Fruit fly (Drosophila melanogaster) whole organism, pupa: ENCODE results near the gene sra.

Source experiments
- CG10348 ChIP-seq: fragments of 200-800 bp; sonication (Bioruptor generic); IDR thresholded peaks from 2 replicates; pipeline ENCODE4 v1.3.6; 2022; ENCODE audit warnings: missing biosample characterization, missing genetic modification characterization
- CG12605 ChIP-seq: fragments of 200-800 bp; sonication (Bioruptor generic); IDR thresholded peaks from 2 replicates; pipeline ENCODE4 v1.3.6; 2022; ENCODE audit warnings: missing biosample characterization, missing genetic modification characterization
- CG13204 ChIP-seq: fragments of 200-800 bp; sonication (Bioruptor generic); optimal IDR thresholded peaks from 2 replicates; lab custom pipeline; 2018; ENCODE audit warnings: missing biosample characterization, mild to moderate bottlenecking, missing genetic modification characterization, moderate library complexity
- CG14655 ChIP-seq: fragments of 200-800 bp; sonication (Bioruptor generic); optimal IDR thresholded peaks from 3 replicates; lab custom pipeline; 2017; ENCODE audit warnings: mild to moderate bottlenecking, missing biosample characterization, missing genetic modification reagents, missing genetic modification characterization
- CG15710 ChIP-seq: fragments of 200-800 bp; sonication (Bioruptor generic); optimal IDR thresholded peaks from 2 replicates; lab custom pipeline; 2018; ENCODE audit warnings: missing biosample characterization, mild to moderate bottlenecking, missing genetic modification characterization, moderate library complexity
- CG17806 ChIP-seq: fragments of 200-800 bp; sonication (Bioruptor generic); optimal IDR thresholded peaks from 2 replicates; lab custom pipeline; 2018; ENCODE audit warnings: missing biosample characterization, mild to moderate bottlenecking, missing genetic modification characterization, moderate library complexity
- CG32121 ChIP-seq: fragments of 200-800 bp; sonication (Bioruptor generic); IDR thresholded peaks from 2 replicates; pipeline ENCODE4 v1.3.6; 2022; ENCODE audit warnings: missing biosample characterization, missing genetic modification characterization
- CG34367 ChIP-seq: fragments of 200-800 bp; sonication (Bioruptor generic); optimal IDR thresholded peaks from 2 replicates; lab custom pipeline; 2018; ENCODE audit warnings: missing biosample characterization, mild to moderate bottlenecking, missing genetic modification characterization
- CG4496 ChIP-seq: fragments of 200-800 bp; sonication (Bioruptor generic); IDR thresholded peaks from 3 replicates; pipeline ENCODE4 v1.3.6; 2022; ENCODE audit warnings: missing biosample characterization, missing genetic modification characterization
- CG8159 ChIP-seq: fragments of 200-800 bp; sonication (Bioruptor generic); optimal IDR thresholded peaks from 3 replicates; lab custom pipeline; 2018; ENCODE audit warnings: missing biosample characterization, mild to moderate bottlenecking, missing genetic modification characterization, moderate library complexity
- CG8301 ChIP-seq: fragments of 200-800 bp; sonication (Bioruptor generic); optimal IDR thresholded peaks from 2 replicates; lab custom pipeline; 2018; ENCODE audit warnings: missing biosample characterization, mild to moderate bottlenecking, missing genetic modification characterization
- CG9948 ChIP-seq: fragments of 200-800 bp; sonication (Bioruptor generic); optimal IDR thresholded peaks from 2 replicates; lab custom pipeline; 2018; ENCODE audit warnings: missing biosample characterization, mild to moderate bottlenecking, missing genetic modification characterization, moderate library complexity
- D1 ChIP-seq: fragments of 200-800 bp; sonication (Bioruptor generic); optimal IDR thresholded peaks from 2 replicates; lab custom pipeline; 2018; ENCODE audit warnings: missing biosample characterization, mild to moderate bottlenecking, missing genetic modification characterization, moderate library complexity
- EcR ChIP-seq: fragments of 200-800 bp; sonication (Bioruptor generic); optimal IDR thresholded peaks from 3 replicates; lab custom pipeline; 2019; ENCODE audit warnings: missing biosample characterization, missing genetic modification characterization, mild to moderate bottlenecking, moderate library complexity, missing genetic modification reagents
- Ets98B ChIP-seq: fragments of 200-800 bp; sonication (Bioruptor generic); IDR thresholded peaks from 2 replicates; pipeline ENCODE4 v1.3.6; 2022; ENCODE audit warnings: missing biosample characterization, missing genetic modification characterization
- Pif1A ChIP-seq: fragments of 200-800 bp; sonication (Bioruptor generic); optimal IDR thresholded peaks from 3 replicates; lab custom pipeline; 2016; ENCODE audit warnings: missing biosample characterization, missing genetic modification characterization
- Pif1B ChIP-seq: fragments of 200-800 bp; sonication (Bioruptor generic); optimal IDR thresholded peaks from 3 replicates; lab custom pipeline; 2016; ENCODE audit warnings: missing biosample characterization, missing genetic modification characterization
- Snoo ChIP-seq: fragments of 200-800 bp; sonication (Bioruptor generic); optimal IDR thresholded peaks from 3 replicates; lab custom pipeline; 2017; ENCODE audit warnings: missing biosample characterization, mild to moderate bottlenecking, missing genetic modification characterization, inconsistent platforms
- fd96Ca ChIP-seq: fragments of 200-800 bp; sonication (Bioruptor generic); IDR thresholded peaks from 3 replicates; pipeline ENCODE4 v1.3.6; 2022; ENCODE audit warnings: missing biosample characterization, missing genetic modification characterization
- gl ChIP-seq: fragments of 200-800 bp; sonication (Bioruptor generic); optimal IDR thresholded peaks from 2 replicates; lab custom pipeline; 2018; ENCODE audit warnings: missing biosample characterization, mild to moderate bottlenecking, missing genetic modification characterization
- rn ChIP-seq: fragments of 200-800 bp; sonication (Bioruptor generic); IDR thresholded peaks from 2 replicates; pipeline ENCODE4 v1.3.6; 2022; ENCODE audit warnings: missing biosample characterization, missing genetic modification characterization

The sra gene

DNA sequence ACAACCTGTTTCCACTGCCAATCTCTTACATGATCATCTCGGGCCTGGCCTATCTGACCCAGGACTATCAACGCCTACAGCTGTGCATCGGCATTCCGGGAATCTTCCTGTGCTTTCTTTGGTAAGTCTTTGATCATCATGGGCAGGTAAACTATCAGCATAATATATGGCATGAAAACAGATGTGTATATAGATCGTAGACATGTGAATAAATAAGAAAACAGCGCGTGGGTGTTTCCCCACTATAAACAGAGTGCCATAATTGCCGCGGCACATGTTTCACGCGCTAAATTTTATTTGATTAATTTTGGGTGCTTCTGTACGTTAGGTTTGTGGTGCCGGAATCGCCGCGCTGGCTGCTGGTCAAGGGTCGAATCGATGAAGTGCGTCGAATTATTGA is 18.7 kb upstream of the sra start:
- TF ChIP-seq Snoo (tag; lab: Kevin White, UChicago) (no peak), Pif1B (GFP tag; lab: Kevin White, UChicago) (no peak), Pif1A (GFP tag; lab: Kevin White, UChicago) (no peak), CG10348 (GFP tag; lab: Robert Waterston, UW) (no peak), CG9948 (tag; lab: Kevin White, UChicago) (no peak), fd96Ca (GFP tag; lab: Robert Waterston, UW) (no peak), CG34367 (tag; lab: Kevin White, UChicago) (no peak), CG15710 (tag; lab: Kevin White, UChicago) (no peak), CG32121 (GFP tag; lab: Robert Waterston, UW) (no peak), gl (tag; lab: Kevin White, UChicago) (no peak), CG17806 (tag; lab: Kevin White, UChicago) (no peak), rn (GFP tag; lab: Robert Waterston, UW) (no peak), D1 (tag; lab: Kevin White, UChicago) (no peak), CG8301 (tag; lab: Kevin White, UChicago) (no peak), Ets98B (GFP tag; lab: Robert Waterston, UW) (no peak), EcR (GFP tag; lab: Kevin White, UChicago) (no peak), CG8159 (tag; lab: Kevin White, UChicago) (no peak)

DNA sequence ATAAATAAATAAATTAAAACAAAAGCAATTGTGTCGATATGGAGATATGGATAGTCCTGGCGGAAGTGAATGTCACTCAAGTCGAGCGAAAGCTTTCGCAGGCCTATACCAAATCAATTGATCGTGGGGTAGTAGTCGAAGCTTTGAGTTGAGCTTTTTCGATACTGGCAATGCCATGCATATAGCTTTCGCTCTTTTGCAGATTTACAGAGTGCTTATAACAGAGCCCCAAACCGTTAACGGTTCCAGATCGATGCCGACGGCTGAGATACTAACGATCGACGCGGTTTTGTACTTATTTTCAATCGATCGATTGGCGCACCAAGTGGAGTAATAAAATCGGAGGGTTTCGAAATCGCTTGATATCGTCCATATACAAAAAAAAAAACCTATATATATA is 15.1 kb upstream of the sra start, which contains the start of gene CG8925:
TSS of gene CG8925 (plus strand) at position 245 of the 400 bp plus-strand sequence.
- no peak for TF ChIP-seq Snoo (tag; lab: Kevin White, UChicago)
- TF ChIP-seq Pif1A (GFP tag; lab: Kevin White, UChicago) = no peak
- TF ChIP-seq CG14655 (GFP tag; lab: Kevin White, UChicago) = no peak
- TF ChIP-seq CG12605 (GFP tag; lab: Robert Waterston, UW) = no peak
- no peak for TF ChIP-seq CG13204 (GFP tag; lab: Kevin White, UChicago)

DNA sequence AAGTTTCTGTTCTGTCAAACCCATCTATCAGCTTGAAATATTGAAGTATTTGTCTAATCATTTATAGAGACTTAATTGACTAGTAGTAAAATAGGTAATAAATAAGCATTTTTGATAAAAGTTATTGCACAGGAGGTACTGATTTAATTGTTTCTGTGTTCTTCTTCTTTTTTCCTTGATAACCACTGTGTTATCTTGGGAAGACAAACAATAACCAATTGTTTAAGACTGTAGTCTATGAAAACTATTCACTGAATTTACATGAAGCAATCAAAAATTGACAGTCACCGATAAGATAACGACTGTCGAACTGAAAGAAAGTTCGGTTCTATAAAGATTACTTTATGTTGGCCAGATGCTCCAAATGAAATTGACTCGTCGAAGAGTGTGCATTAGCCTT is 13.3 kb upstream of the sra start:
- TF ChIP-seq Pif1A (GFP tag; lab: Kevin White, UChicago) (no peak), CG8301 (tag; lab: Kevin White, UChicago) (no peak), rn (GFP tag; lab: Robert Waterston, UW) (no peak), EcR (GFP tag; lab: Kevin White, UChicago) (no peak)

DNA sequence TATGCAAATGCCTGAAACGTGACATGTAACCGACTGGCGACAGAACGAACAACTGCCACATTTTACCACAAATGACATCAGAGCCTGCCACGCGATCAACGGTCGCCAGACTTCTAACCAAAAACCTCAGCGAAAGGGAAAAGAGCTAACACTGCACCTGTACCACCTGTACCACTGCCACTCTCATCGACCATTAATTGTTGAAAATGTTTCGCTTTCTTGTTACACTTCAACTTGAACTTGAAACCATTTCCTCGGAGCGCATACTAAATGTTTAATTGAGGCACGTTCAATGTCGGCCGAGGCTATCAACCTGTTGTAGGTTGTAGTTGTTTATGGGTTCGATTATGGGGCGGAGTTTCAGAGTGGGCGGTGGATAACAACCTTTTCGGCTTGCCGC is 10.3 kb upstream of the sra start:
- TF ChIP-seq CG34367 (tag; lab: Kevin White, UChicago) = no peak
- no peak for TF ChIP-seq CG13204 (GFP tag; lab: Kevin White, UChicago)
- TF ChIP-seq Pif1A (GFP tag; lab: Kevin White, UChicago) = no peak
- TF ChIP-seq rn (GFP tag; lab: Robert Waterston, UW) = no peak
- no peak for TF ChIP-seq CG9948 (tag; lab: Kevin White, UChicago)
- no peak for TF ChIP-seq CG8301 (tag; lab: Kevin White, UChicago)
- TF ChIP-seq CG15710 (tag; lab: Kevin White, UChicago) = no peak
- no peak for TF ChIP-seq Snoo (tag; lab: Kevin White, UChicago)
- TF ChIP-seq D1 (tag; lab: Kevin White, UChicago) = no peak
- TF ChIP-seq gl (tag; lab: Kevin White, UChicago) = no peak
- TF ChIP-seq CG17806 (tag; lab: Kevin White, UChicago) = no peak
- no peak for TF ChIP-seq EcR (GFP tag; lab: Kevin White, UChicago)
- no peak for TF ChIP-seq CG12605 (GFP tag; lab: Robert Waterston, UW)
- no peak for TF ChIP-seq Pif1B (GFP tag; lab: Kevin White, UChicago)
- no peak for TF ChIP-seq fd96Ca (GFP tag; lab: Robert Waterston, UW)
- no peak for TF ChIP-seq CG10348 (GFP tag; lab: Robert Waterston, UW)

DNA sequence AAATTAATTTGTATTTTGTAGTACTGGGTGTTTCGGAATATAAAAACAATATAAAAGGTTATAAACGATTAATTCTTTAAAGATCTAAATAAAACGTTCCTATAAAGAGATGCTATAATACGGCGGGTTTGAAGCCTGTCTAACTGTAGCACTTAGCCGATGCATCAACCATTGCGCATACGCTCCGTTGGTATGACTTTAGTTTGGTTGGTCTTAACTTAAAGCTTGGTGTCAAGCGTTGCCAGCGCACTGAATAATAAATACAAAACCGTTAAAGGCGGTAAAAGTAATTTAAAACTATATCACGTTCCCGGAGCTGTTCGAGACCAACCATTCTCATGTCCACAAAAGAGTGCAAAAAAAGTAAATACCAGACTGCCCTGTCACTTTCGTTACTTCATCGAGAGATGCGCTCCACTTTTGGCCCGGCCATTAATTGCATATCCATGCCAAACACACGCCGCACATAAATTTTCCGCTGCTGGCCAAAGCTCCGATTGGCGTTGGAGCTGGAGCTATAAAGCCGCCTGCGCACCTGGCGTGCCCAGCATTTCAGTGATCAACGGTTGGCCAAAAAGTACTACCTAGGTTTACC is 6.2 kb upstream of the sra start, which contains the start of gene CG8927:
TSS of gene CG8927 (plus strand) at position 545 of the 595 bp plus-strand sequence.
- TF ChIP-seq gl (tag; lab: Kevin White, UChicago) (no peak), CG32121 (GFP tag; lab: Robert Waterston, UW) (no peak), rn (GFP tag; lab: Robert Waterston, UW) (no peak), CG13204 (GFP tag; lab: Kevin White, UChicago) (no peak), Ets98B (GFP tag; lab: Robert Waterston, UW) (no peak)

DNA sequence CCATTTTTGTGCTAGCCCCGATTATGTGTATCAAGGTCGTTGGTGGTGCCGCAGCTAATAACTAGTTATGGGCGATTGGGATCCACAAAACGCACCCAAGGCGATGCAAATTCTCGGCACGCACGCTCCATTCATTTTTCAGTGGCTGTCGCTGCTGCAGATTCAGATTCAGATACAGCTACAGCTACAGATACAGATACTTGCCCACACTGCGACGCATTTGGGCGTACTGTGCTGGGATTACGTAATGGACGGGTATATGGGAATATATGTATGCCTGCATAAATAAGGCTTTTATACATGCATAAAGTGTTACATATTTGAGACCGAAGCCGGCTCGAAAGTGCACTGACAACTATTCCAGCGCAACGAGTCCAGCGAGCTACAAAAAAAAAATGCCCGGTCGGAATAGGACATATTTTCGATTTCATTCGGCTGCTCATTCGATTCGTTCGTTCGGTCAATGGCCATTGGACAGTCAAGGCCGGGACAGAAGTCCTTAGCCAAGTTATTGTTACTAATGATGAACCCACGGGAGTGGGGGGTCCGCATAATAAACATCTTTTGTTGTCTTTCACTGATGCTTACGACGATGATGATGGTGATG is 4.4 kb upstream of the sra start:
- TF ChIP-seq CG8159 (tag; lab: Kevin White, UChicago) (no peak), EcR (GFP tag; lab: Kevin White, UChicago) (peak; percentile 93), CG34367 (tag; lab: Kevin White, UChicago) (no peak), CG4496 (GFP tag; lab: Robert Waterston, UW) (0 out of 3 replicates have a peak, but pooled peaks have one; percentile 39)
